Fruit fly (Drosophila melanogaster) whole organism, prepupa: ENCODE measurements around the gene EMC3.
A peak's percentile ranks its signal among the peaks of the same experiment; 100 is the strongest.

Experiments used
- CG10631 ChIP-seq: fragments of 200-800 bp; sonication (Bioruptor generic); optimal IDR thresholded peaks from 2 replicates; lab custom pipeline; 2016; ENCODE audit warnings: missing biosample characterization, missing genetic modification characterization
- CG10669 ChIP-seq: fragments of 200-800 bp; sonication (Bioruptor generic); optimal IDR thresholded peaks from 3 replicates; lab custom pipeline; 2018; ENCODE audit warnings: missing biosample characterization, mild to moderate bottlenecking, missing genetic modification characterization, moderate library complexity
- CG11294 ChIP-seq: fragments of 200-800 bp; sonication (Bioruptor generic); IDR thresholded peaks from 2 replicates; pipeline ENCODE4 v1.3.6; 2022; ENCODE audit warnings: missing biosample characterization, missing genetic modification characterization
- CG15336 ChIP-seq: fragments of 200-800 bp; sonication (Bioruptor generic); IDR thresholded peaks from 2 replicates; pipeline ENCODE4 v1.3.6; 2022; ENCODE audit warnings: missing biosample characterization, missing genetic modification characterization
- CG3032 ChIP-seq: fragments of 200-800 bp; optimal IDR thresholded peaks from 2 replicates; lab custom pipeline; 2019; ENCODE audit warnings: missing biosample characterization, mild to moderate bottlenecking, missing genetic modification characterization, moderate library complexity
- CG31627 ChIP-seq: fragments of 200-800 bp; sonication (Bioruptor generic); optimal IDR thresholded peaks from 3 replicates; lab custom pipeline; 2016; ENCODE audit warnings: missing biosample characterization, missing genetic modification characterization
- CG34406 ChIP-seq: fragments of 200-800 bp; sonication (Bioruptor generic); optimal IDR thresholded peaks from 3 replicates; lab custom pipeline; 2016; ENCODE audit warnings: missing biosample characterization, missing genetic modification characterization
- CG6163 ChIP-seq: fragments of 200-800 bp; sonication (Bioruptor generic); IDR thresholded peaks from 3 replicates; pipeline ENCODE4 v1.3.6; 2022; ENCODE audit warnings: missing biosample characterization, missing genetic modification characterization
- CG6276 ChIP-seq: fragments of 200-800 bp; sonication (Bioruptor generic); optimal IDR thresholded peaks from 2 replicates; lab custom pipeline; 2017; ENCODE audit warnings: missing biosample characterization, mild to moderate bottlenecking, missing genetic modification characterization
- CG6792 ChIP-seq: fragments of 200-800 bp; sonication (Bioruptor generic); optimal IDR thresholded peaks from 3 replicates; lab custom pipeline; 2016; ENCODE audit warnings: missing biosample characterization, missing genetic modification characterization
- CG6808 ChIP-seq: fragments of 200-800 bp; sonication (Bioruptor generic); optimal IDR thresholded peaks from 3 replicates; lab custom pipeline; 2017; ENCODE audit warnings: missing biosample characterization, missing genetic modification characterization, mild to moderate bottlenecking, moderate library complexity, missing genetic modification reagents
- CG7368 ChIP-seq: fragments of 200-800 bp; sonication (Bioruptor generic); optimal IDR thresholded peaks from 3 replicates; lab custom pipeline; 2016; ENCODE audit warnings: missing biosample characterization, missing genetic modification characterization
- CG8632 ChIP-seq: fragments of 200-800 bp; sonication (Bioruptor generic); optimal IDR thresholded peaks from 3 replicates; lab custom pipeline; 2016; ENCODE audit warnings: missing biosample characterization, missing genetic modification characterization
- Eip75B ChIP-seq: fragments of 200-800 bp; sonication (Bioruptor generic); optimal IDR thresholded peaks from 3 replicates; lab custom pipeline; 2016; ENCODE audit warnings: missing biosample characterization, missing genetic modification characterization
- Eip78C ChIP-seq: fragments of 200-800 bp; sonication (Bioruptor generic); peaks from one replicate; lab custom pipeline; 2016; ENCODE audit warnings: missing biosample characterization, missing genetic modification characterization
- Ets21C ChIP-seq: fragments of 200-800 bp; sonication (Bioruptor generic); optimal IDR thresholded peaks from 3 replicates; lab custom pipeline; 2016; ENCODE audit warnings: missing biosample characterization, missing genetic modification characterization
- Gug ChIP-seq: fragments of 200-800 bp; sonication (Bioruptor generic); IDR thresholded peaks from 2 replicates; pipeline ENCODE4 v1.3.6; 2022; ENCODE audit warnings: missing biosample characterization, missing genetic modification characterization
- Hr38 ChIP-seq: sonication (Bioruptor generic); optimal IDR thresholded peaks from 2 replicates; lab custom pipeline; 2016; ENCODE audit warnings: missing biosample characterization, missing genetic modification characterization
- Hr4 ChIP-seq: fragments of 200-800 bp; sonication (Bioruptor generic); optimal IDR thresholded peaks from 3 replicates; lab custom pipeline; 2016; ENCODE audit warnings: missing biosample characterization, missing genetic modification characterization
- Lpt ChIP-seq: fragments of 200-800 bp; sonication (Bioruptor generic); optimal IDR thresholded peaks from 3 replicates; lab custom pipeline; 2016; ENCODE audit warnings: missing biosample characterization, missing genetic modification characterization
- Met ChIP-seq: fragments of 200-800 bp; sonication (Bioruptor generic); optimal IDR thresholded peaks from 3 replicates; lab custom pipeline; 2016; ENCODE audit warnings: missing biosample characterization, missing genetic modification characterization
- Sox14 ChIP-seq: fragments of 200-800 bp; sonication (Bioruptor generic); optimal IDR thresholded peaks from 3 replicates; lab custom pipeline; 2016; ENCODE audit warnings: missing biosample characterization, missing genetic modification characterization
- acj6 ChIP-seq: fragments of 200-800 bp; sonication (Bioruptor generic); optimal IDR thresholded peaks from 3 replicates; lab custom pipeline; 2016; ENCODE audit warnings: missing biosample characterization, missing genetic modification characterization
- cyc ChIP-seq: fragments of 200-800 bp; sonication (Bioruptor generic); optimal IDR thresholded peaks from 3 replicates; lab custom pipeline; 2016; ENCODE audit warnings: missing biosample characterization, missing genetic modification characterization
- dsx ChIP-seq: fragments of 200-800 bp; optimal IDR thresholded peaks from 3 replicates; lab custom pipeline; 2019; ENCODE audit warnings: missing biosample characterization, mild to moderate bottlenecking, missing genetic modification characterization, moderate library complexity; ENCODE audit not compliant: poor library complexity, severe bottlenecking
- eg ChIP-seq: fragments of 200-800 bp; sonication (Bioruptor generic); IDR thresholded peaks from 3 replicates; pipeline ENCODE4 v1.3.6; 2022; ENCODE audit warnings: missing biosample characterization, missing genetic modification characterization
- esn ChIP-seq: fragments of 200-800 bp; sonication (Bioruptor generic); optimal IDR thresholded peaks from 2 replicates; lab custom pipeline; 2016; ENCODE audit warnings: missing biosample characterization, mild to moderate bottlenecking, missing genetic modification characterization, moderate library complexity
- fd59A ChIP-seq: fragments of 200-800 bp; sonication (Bioruptor generic); optimal IDR thresholded peaks from 2 replicates; lab custom pipeline; 2017; ENCODE audit warnings: missing biosample characterization, mild to moderate bottlenecking, missing genetic modification characterization, missing genetic modification reagents
- fkh ChIP-seq: fragments of 200-800 bp; sonication (Bioruptor generic); optimal IDR thresholded peaks from 3 replicates; lab custom pipeline; 2017; ENCODE audit warnings: missing biosample characterization, mild to moderate bottlenecking, missing genetic modification characterization, moderate library complexity
- lz ChIP-seq: fragments of 200-800 bp; sonication (Bioruptor generic); optimal IDR thresholded peaks from 3 replicates; lab custom pipeline; 2016; ENCODE audit warnings: missing biosample characterization, missing genetic modification characterization
- net ChIP-seq: fragments of 200-800 bp; sonication (Bioruptor generic); optimal IDR thresholded peaks from 3 replicates; lab custom pipeline; 2016; ENCODE audit warnings: missing biosample characterization, missing genetic modification characterization
- pdm3 ChIP-seq: fragments of 200-800 bp; sonication (Bioruptor generic); optimal IDR thresholded peaks from 3 replicates; lab custom pipeline; 2016; ENCODE audit warnings: missing biosample characterization, missing genetic modification characterization
- svp ChIP-seq: fragments of 200-800 bp; sonication (Bioruptor generic); peaks from one replicate; lab custom pipeline; 2016; ENCODE audit warnings: missing biosample characterization, missing genetic modification characterization
- topi ChIP-seq: fragments of 200-800 bp; sonication (Bioruptor generic); optimal IDR thresholded peaks from 3 replicates; lab custom pipeline; 2016; ENCODE audit warnings: missing biosample characterization, missing genetic modification characterization
- vri ChIP-seq: fragments of 200-800 bp; sonication (Bioruptor generic); optimal IDR thresholded peaks from 3 replicates; lab custom pipeline; 2016; ENCODE audit warnings: missing biosample characterization, mild to moderate bottlenecking, missing genetic modification characterization

Gene EMC3

DNA sequence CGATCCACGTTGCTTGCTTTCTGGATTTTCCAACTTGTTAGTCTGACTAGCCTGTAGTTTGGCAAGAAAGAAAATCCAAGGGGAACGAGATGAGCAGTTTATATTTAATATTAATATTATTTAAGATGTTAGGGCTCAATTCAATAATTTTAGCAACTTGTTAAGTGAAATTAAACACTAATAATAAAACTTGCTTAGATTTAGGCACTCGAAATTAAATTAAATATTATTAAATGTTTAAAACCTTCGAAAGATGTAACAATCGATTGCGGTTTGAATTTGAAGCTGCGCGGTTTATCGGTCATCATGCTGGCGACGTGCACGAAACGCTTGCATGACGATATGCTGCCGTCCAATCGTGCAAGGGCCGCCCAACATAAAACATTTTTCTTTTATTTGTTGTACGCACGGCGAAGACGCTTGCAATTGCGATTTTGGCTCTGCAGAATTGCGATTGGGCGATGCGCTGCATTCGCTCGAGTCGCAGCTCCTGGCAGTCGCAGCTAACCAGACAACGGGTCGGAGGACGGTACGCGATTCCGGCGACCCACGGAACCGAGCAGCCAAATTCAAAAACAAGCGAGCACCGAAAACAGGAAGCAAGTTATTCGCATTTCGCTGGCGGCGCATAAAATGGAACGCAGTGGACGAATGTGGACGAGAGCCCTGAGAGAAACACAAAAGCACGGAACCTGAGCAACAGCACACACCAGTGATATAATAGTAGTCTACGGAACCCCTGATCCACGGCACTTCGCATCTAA, 5.0 kb upstream of the EMC3 start, which contains the start of the genes Vha16-5 and CG12299 (continued):
- TF ChIP-seq CG3032 (tag; lab: Kevin White, UChicago) (peak; percentile 47), fkh (GFP tag; lab: Kevin White, UChicago) (peak; percentile 77), Ets21C (GFP tag; lab: Kevin White, UChicago) (peak; percentile 65), net (GFP tag; lab: Kevin White, UChicago) (no peak)

DNA sequence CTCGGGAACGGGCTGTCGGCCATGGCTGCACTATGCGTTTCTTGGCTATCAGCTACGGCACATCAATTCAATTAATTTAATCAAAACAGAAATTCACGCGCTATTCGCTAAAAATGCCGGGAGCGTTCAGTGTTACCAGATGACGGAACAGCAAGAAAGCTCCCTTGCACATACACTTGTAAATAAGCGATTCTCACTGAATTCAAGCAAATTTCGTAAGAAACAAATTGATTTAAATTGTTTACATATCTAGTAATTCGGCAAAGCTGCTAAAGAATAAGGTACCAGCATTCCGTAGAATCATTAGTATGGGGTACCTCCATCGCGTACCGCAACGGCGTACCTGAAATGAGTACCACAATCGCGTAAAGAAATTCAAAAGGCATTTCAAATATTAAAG, 3.7 kb upstream of the EMC3 start, which contains the start of gene Nup107:
Gene Nup107 (minus strand): TSS at position 149 of the 400 bp plus-strand sequence.
- TF ChIP-seq CG3032 (tag; lab: Kevin White, UChicago), result peak; percentile 19
- peak; percentile 52 for TF ChIP-seq Eip78C (GFP tag; lab: Kevin White, UChicago)
- no peak for TF ChIP-seq esn (GFP tag; lab: Kevin White, UChicago)
- TF ChIP-seq cyc (GFP tag; lab: Kevin White, UChicago), result peak; percentile 10
- TF ChIP-seq CG10631 (GFP tag; lab: Kevin White, UChicago), result no peak
- TF ChIP-seq CG6163 (GFP tag; lab: Robert Waterston, UW), result 0 out of 3 replicates have a peak, but pooled peaks have one; percentile 11
- TF ChIP-seq dsx, result no peak
- peak; percentile 7 for TF ChIP-seq lz
- TF ChIP-seq Hr4 (GFP tag; lab: Kevin White, UChicago), result peak; percentile 11
- TF ChIP-seq CG31627 (GFP tag; lab: Kevin White, UChicago), result peak; percentile 1
- TF ChIP-seq Lpt, result no peak

- TF ChIP-seq Ets21C (GFP tag; lab: Kevin White, UChicago) (no peak), CG6792 (GFP tag; lab: Kevin White, UChicago) (no peak), CG31627 (GFP tag; lab: Kevin White, UChicago) (no peak), CG7368 (GFP tag; lab: Kevin White, UChicago) (no peak), CG6276 (no peak), fkh (GFP tag; lab: Kevin White, UChicago) (no peak), CG6808 (GFP tag; lab: Kevin White, UChicago) (no peak), CG34406 (no peak), net (GFP tag; lab: Kevin White, UChicago) (no peak), Eip75B (GFP tag; lab: Kevin White, UChicago) (no peak), CG8632 (GFP tag; lab: Kevin White, UChicago) (no peak), CG15336 (GFP tag; lab: Robert Waterston, UW) (no peak)
Observed at dm6 chr2L:10729955-10730354, 2.3 kb downstream of the EMC3 start, which contains the start of gene CG17118. TSS of gene CG17118 (plus strand) at chr2L:10730255.

DNA sequence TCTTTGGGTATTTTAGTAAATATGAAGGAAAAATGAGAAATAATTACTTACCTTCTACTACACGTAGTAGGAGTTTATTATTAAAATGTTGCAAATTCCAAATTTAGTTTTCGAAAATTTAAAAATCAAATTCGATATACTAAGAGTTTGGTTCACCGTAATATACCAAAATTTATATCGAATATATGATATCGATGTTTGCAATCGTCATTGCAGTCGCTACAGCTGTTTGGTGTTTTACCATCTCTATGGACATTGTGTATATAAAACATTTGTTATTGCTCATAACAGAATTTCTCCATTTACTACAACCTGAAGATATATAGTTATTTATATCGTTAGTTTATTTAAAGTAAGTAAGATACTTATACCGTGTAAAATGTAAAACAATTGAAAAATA, 3.5 kb downstream of the EMC3 start, which contains the start of gene CG6443:
Gene CG6443 (plus strand): TSS at position 228 of the 400 bp plus-strand sequence.
- TF ChIP-seq Gug (GFP tag; lab: Robert Waterston, UW), result no peak
- TF ChIP-seq net (GFP tag; lab: Kevin White, UChicago), result no peak
- TF ChIP-seq Hr38, result no peak
- TF ChIP-seq acj6 (GFP tag; lab: Kevin White, UChicago), result no peak
- no peak for TF ChIP-seq CG11294 (GFP tag; lab: Robert Waterston, UW)
- no peak for TF ChIP-seq CG6276
- no peak for TF ChIP-seq Met (GFP tag; lab: Kevin White, UChicago)
- no peak for TF ChIP-seq Sox14 (GFP tag; lab: Kevin White, UChicago)
- TF ChIP-seq lz, result no peak
- no peak for TF ChIP-seq CG8632 (GFP tag; lab: Kevin White, UChicago)
- no peak for TF ChIP-seq cyc (GFP tag; lab: Kevin White, UChicago)
- TF ChIP-seq CG10669 (GFP tag; lab: Kevin White, UChicago), result no peak
- no peak for TF ChIP-seq vri (GFP tag; lab: Kevin White, UChicago)
- TF ChIP-seq svp (GFP tag; lab: Kevin White, UChicago), result no peak
- no peak for TF ChIP-seq dsx
- TF ChIP-seq fd59A (GFP tag; lab: Kevin White, UChicago), result no peak
- no peak for TF ChIP-seq topi (GFP tag; lab: Kevin White, UChicago)
- TF ChIP-seq pdm3, result no peak
- no peak for TF ChIP-seq eg (GFP tag; lab: Robert Waterston, UW)
- TF ChIP-seq, all 60 proteins: peak for 0
